Fruit fly (Drosophila melanogaster): ENCODE results near the gene PolH.

PolH gene

dm6 chr3L:21954474-21955321 is 13.1 kb upstream of the PolH start, which contains the start of gene CG7458 (continued):
- TF ChIP-seq knrl (GFP tag; IDR thresholded peaks at IDR 0.05; ENCODE audit: partially characterized antibody) (no peak), HHEX (GFP tag; optimal IDR thresholded peaks at IDR 0.05) (peak; percentile 10), CG32532 (GFP tag; IDR thresholded peaks at IDR 0.05) (peak; percentile 37; the same call in 1 of the 2 replicates), cato (GFP tag; optimal IDR thresholded peaks at IDR 0.05; ENCODE audit: borderline replicate concordance) (no peak), CG6272 (GFP tag; IDR thresholded peaks at IDR 0.05) (no peak), CG12769 (tag; optimal IDR thresholded peaks at IDR 0.05) (peak; percentile 84), CG11085 (GFP tag; IDR thresholded peaks at IDR 0.05) (peak; percentile 16; the same call in 1 of the 2 replicates), D19A (tag; optimal IDR thresholded peaks at IDR 0.05) (peak; percentile 43), CG2875 (GFP tag; optimal IDR thresholded peaks at IDR 0.05) (no peak), Meics (GFP tag; optimal IDR thresholded peaks at IDR 0.05) (peak; percentile 70), nmo (GFP tag; optimal IDR thresholded peaks at IDR 0.05) (peak; percentile 77), Blimp-1 (GFP tag; optimal IDR thresholded peaks at IDR 0.05) (no peak), CG34422 (GFP tag; IDR thresholded peaks at IDR 0.05) (peak; percentile 32; the same call in 1 of the 3 replicates), MESR4 (GFP tag; optimal IDR thresholded peaks at IDR 0.05) (no peak), CG2129 (GFP tag; IDR thresholded peaks at IDR 0.05; ENCODE audit: partially characterized antibody) (no peak), Rfx (GFP tag; IDR thresholded peaks at IDR 0.05) (peak; percentile 41; the same call in 1 of the 2 replicates), CG9932 (GFP tag; IDR thresholded peaks at IDR 0.05) (0 out of 2 replicates have a peak, but pooled peaks have one; percentile 29), Atf-2 (GFP tag; optimal IDR thresholded peaks at IDR 0.05) (no peak), CG13287 (GFP tag; IDR thresholded peaks at IDR 0.05; ENCODE audit: partially characterized antibody) (peak; percentile 41), CG7987 (GFP tag; optimal IDR thresholded peaks at IDR 0.05) (peak; percentile 32), CG10959 (GFP tag; IDR thresholded peaks at IDR 0.05) (no peak), esg (GFP tag; conservative IDR thresholded peaks at IDR 0.05) (0 out of 2 replicates have a peak, but pooled peaks have one; percentile 13), Hsf (GFP tag; optimal IDR thresholded peaks at IDR 0.05) (peak; percentile 41), CG6791 (GFP tag; IDR thresholded peaks at IDR 0.05; ENCODE audit: partially characterized antibody) (peak; percentile 55; the same call in 1 of the 3 replicates), Vsx1 (GFP tag; optimal IDR thresholded peaks at IDR 0.05) (peak; percentile 22), dpn (GFP tag; optimal IDR thresholded peaks at IDR 0.05) (peak; percentile 49 to 53), stwl (tag; optimal IDR thresholded peaks at IDR 0.05) (no peak), GATAe (GFP tag; conservative IDR thresholded peaks at IDR 0.05) (no peak), pb (GFP tag; optimal IDR thresholded peaks at IDR 0.05) (peak; percentile 21), HLHmδ (GFP tag; optimal IDR thresholded peaks at IDR 0.05) (no peak), Hmr (GFP tag; optimal IDR thresholded peaks at IDR 0.05) (peak; percentile 39), CG13775 (GFP tag; optimal IDR thresholded peaks at IDR 0.05) (peak; percentile 38), CG8281 (tag; optimal IDR thresholded peaks at IDR 0.05) (peak; percentile 12), usp (GFP tag; optimal IDR thresholded peaks at IDR 0.05) (no peak), Mad (GFP tag; optimal IDR thresholded peaks at IDR 0.05) (peak; percentile 15), hth (optimal IDR thresholded peaks at IDR 0.05) (no peak), CG1233 (GFP tag; optimal IDR thresholded peaks at IDR 0.05) (peak; percentile 35), CG18619 (GFP tag; optimal IDR thresholded peaks at IDR 0.05) (peak; percentile 49), CG15269 (tag; optimal IDR thresholded peaks at IDR 0.05) (peak; percentile 44), emc (GFP tag; optimal IDR thresholded peaks at IDR 0.05) (peak; percentile 34), CG16779 (GFP tag; IDR thresholded peaks at IDR 0.05) (no peak), maf-S (GFP tag; optimal IDR thresholded peaks at IDR 0.05) (no peak), CG13894 (tag; optimal IDR thresholded peaks at IDR 0.05) (no peak), CG9727 (GFP tag; optimal IDR thresholded peaks at IDR 0.05) (peak; percentile 53), Dref (GFP tag; IDR thresholded peaks at IDR 0.05) (no peak), tgo (GFP tag; IDR thresholded peaks at IDR 0.05) (peak; percentile 40), CG4282 (GFP tag; optimal IDR thresholded peaks at IDR 0.05) (no peak), ken (GFP tag; IDR thresholded peaks at IDR 0.05) (0 out of 3 replicates have a peak, but pooled peaks have one; percentile 8)
